Fruit fly (Drosophila melanogaster) whole organism, wandering third instar larva: ENCODE measurements around the gene tal-2A.
A peak's percentile ranks its signal among the peaks of the same experiment; 100 is the strongest.

Experiments
- Abd-B ChIP-seq: fragments of >200 bp; optimal IDR thresholded peaks from 2 replicates; lab custom pipeline; 2017; ENCODE audit warnings: missing biosample characterization, missing genetic modification characterization
- Dfd ChIP-seq: fragments of >200 bp; optimal IDR thresholded peaks from 2 replicates; lab custom pipeline; 2017; ENCODE audit warnings: missing biosample characterization, missing genetic modification characterization
- Dif ChIP-seq: fragments of 200-275, 200-300 bp; sonication (Bioruptor generic); optimal IDR thresholded peaks from 2 replicates; lab custom pipeline; 2018; ENCODE audit warnings: missing biosample characterization, missing genetic modification characterization; ENCODE audit not compliant: partially characterized antibody
- GATAd ChIP-seq: sonication (Bioruptor generic); optimal IDR thresholded peaks from 2 replicates; lab custom pipeline; 2016; ENCODE audit warnings: missing biosample characterization, missing genetic modification characterization
- HLH106 ChIP-seq: fragments of 200-800 bp; optimal IDR thresholded peaks from 3 replicates; lab custom pipeline; 2019; ENCODE audit warnings: missing biosample characterization, mild to moderate bottlenecking, missing genetic modification characterization, moderate library complexity
- Hnf4 ChIP-seq: fragments of 200-800 bp; sonication (Bioruptor generic); optimal IDR thresholded peaks from 2 replicates; lab custom pipeline; 2016; ENCODE audit warnings: missing biosample characterization, mild to moderate bottlenecking, missing genetic modification characterization
- Hr78 ChIP-seq: fragments of >200 bp; optimal IDR thresholded peaks from 2 replicates; lab custom pipeline; 2017; ENCODE audit warnings: missing biosample characterization, missing genetic modification characterization
- Hr83 ChIP-seq: fragments of 200-300 bp; sonication (Bioruptor generic); optimal IDR thresholded peaks from 2 replicates; lab custom pipeline; 2016; ENCODE audit warnings: missing biosample characterization, mild to moderate bottlenecking, missing genetic modification characterization, moderate library complexity; ENCODE audit not compliant: poor library complexity, severe bottlenecking
- Mio ChIP-seq: sonication (Bioruptor generic); optimal IDR thresholded peaks from 2 replicates; lab custom pipeline; 2016; ENCODE audit warnings: missing biosample characterization, missing genetic modification characterization
- Myc ChIP-seq: fragments of >200 bp; optimal IDR thresholded peaks from 2 replicates; lab custom pipeline; 2017
- N ChIP-seq: fragments of >200 bp; optimal IDR thresholded peaks from 2 replicates; lab custom pipeline; 2018; ENCODE audit warnings: missing biosample characterization, missing external identifiers, missing genetic modification characterization
- OdsH ChIP-seq: fragments of 200-800 bp; sonication (Bioruptor generic); optimal IDR thresholded peaks from 2 replicates; lab custom pipeline; 2016; ENCODE audit warnings: missing biosample characterization, mild to moderate bottlenecking, missing genetic modification characterization
- Rel ChIP-seq, 2 experiments: fragments of 200-800 bp; sonication (Bioruptor generic) in 1 of 2; optimal IDR thresholded peaks; 2 replicates in 1 of 2; 3 replicates in 1 of 2; lab custom pipeline; 2016 to 2019; ENCODE audit warnings: mild to moderate bottlenecking in 2 of 2, missing biosample characterization in 2 of 2, missing genetic modification characterization in 2 of 2, moderate library complexity in 1 of 2
- Sp1 ChIP-seq: fragments of 200-800 bp; sonication (Bioruptor generic); optimal IDR thresholded peaks from 3 replicates; lab custom pipeline; 2019; ENCODE audit warnings: missing biosample characterization, mild to moderate bottlenecking, missing genetic modification characterization, moderate library complexity
- Vsx2 ChIP-seq: fragments of 200-300, 225-300 bp; sonication (Bioruptor generic); optimal IDR thresholded peaks from 2 replicates; lab custom pipeline; 2018; ENCODE audit warnings: missing biosample characterization, missing genetic modification characterization; ENCODE audit not compliant: partially characterized antibody
- brk ChIP-seq: fragments of 200-800 bp; sonication (Bioruptor generic); optimal IDR thresholded peaks from 2 replicates; lab custom pipeline; 2016; ENCODE audit warnings: missing biosample characterization, mild to moderate bottlenecking, missing genetic modification characterization
- dl ChIP-seq, 2 experiments: fragments of 175-275, 200-275 bp in 1 of 2; fragments of 200-275 bp in 1 of 2; sonication (Bioruptor generic); optimal IDR thresholded peaks; lab custom pipeline; 2018; ENCODE audit warnings: mild to moderate bottlenecking in 2 of 2, missing biosample characterization in 2 of 2, missing genetic modification characterization in 2 of 2, moderate library complexity in 2 of 2; ENCODE audit not compliant: partially characterized antibody in 2 of 2, insufficient read depth in 1 of 2
- dmrt93B ChIP-seq: fragments of 200-800 bp; sonication (Bioruptor generic); optimal IDR thresholded peaks from 2 replicates; lab custom pipeline; 2018; ENCODE audit warnings: missing biosample characterization, mild to moderate bottlenecking, missing genetic modification characterization
- dsf ChIP-seq: sonication (Bioruptor generic); optimal IDR thresholded peaks from 2 replicates; lab custom pipeline; 2016; ENCODE audit warnings: missing biosample characterization, missing genetic modification characterization, borderline replicate concordance
- ey ChIP-seq: fragments of 200-800 bp; sonication (Bioruptor generic); optimal IDR thresholded peaks from 2 replicates; lab custom pipeline; 2016; ENCODE audit warnings: missing biosample characterization, missing genetic modification characterization
- fru ChIP-seq: fragments of 200-800 bp; sonication (Bioruptor generic); optimal IDR thresholded peaks from 3 replicates; lab custom pipeline; 2016; ENCODE audit warnings: missing biosample characterization, mild to moderate bottlenecking, missing genetic modification characterization
- pan ChIP-seq: fragments of >200 bp; optimal IDR thresholded peaks from 2 replicates; lab custom pipeline; 2017
- psq ChIP-seq: fragments of 200-800 bp; sonication (Bioruptor generic); optimal IDR thresholded peaks from 3 replicates; lab custom pipeline; 2017; ENCODE audit warnings: missing biosample characterization, mild to moderate bottlenecking, missing genetic modification characterization, moderate library complexity
- rgr ChIP-seq: fragments of 200-800 bp; sonication (Bioruptor generic); optimal IDR thresholded peaks from 3 replicates; lab custom pipeline; 2016; ENCODE audit warnings: missing biosample characterization, mild to moderate bottlenecking, missing genetic modification characterization
- sage ChIP-seq: fragments of 200-800 bp; sonication (Bioruptor generic); optimal IDR thresholded peaks from 2 replicates; lab custom pipeline; 2016; ENCODE audit warnings: missing biosample characterization, mild to moderate bottlenecking, missing genetic modification characterization
- sv ChIP-seq: fragments of 200-800 bp; sonication (Bioruptor generic); optimal IDR thresholded peaks from 3 replicates; lab custom pipeline; 2016; ENCODE audit warnings: missing biosample characterization, missing genetic modification characterization
- usp ChIP-seq: fragments of >200 bp; optimal IDR thresholded peaks from 2 replicates; lab custom pipeline; 2017; ENCODE audit warnings: missing biosample characterization, missing genetic modification characterization

The tal-2A gene

dm6 chr3R:13816375-13816711 is 3.4 kb downstream of the tal-2A start:
- TF ChIP-seq Rel (GFP tag; optimal IDR thresholded peaks at IDR 0.05; lab: Kevin White, UChicago) (no peak), Rel (tag; optimal IDR thresholded peaks at IDR 0.05; lab: Kevin White, UChicago) (peak; percentile 20), Hr78 (GFP tag; lab: Kevin White, UChicago) (no peak)

dm6 chr3R:13817480-13818305 is 4.8 kb downstream of the tal-2A start:
- no peak for TF ChIP-seq dl (GFP tag; optimal IDR thresholded peaks at IDR 0.05; lab: Kevin White, UChicago; ENCODE audit: insufficient read depth in 1 of 2, partially characterized antibody in 2 of 2)
- TF ChIP-seq GATAd (GFP tag; lab: Kevin White, UChicago): no peak
- TF ChIP-seq Dif: no peak
- TF ChIP-seq Abd-B (GFP tag; lab: Kevin White, UChicago): no peak
- peak; percentile 40 for TF ChIP-seq sv (GFP tag; lab: Kevin White, UChicago)
- TF ChIP-seq dsf (GFP tag; lab: Kevin White, UChicago): no peak
- no peak for TF ChIP-seq N (GFP tag; lab: Kevin White, UChicago)

- TF ChIP-seq Hr83 (GFP tag; lab: Kevin White, UChicago) (peak; percentile 16), fru (GFP tag; lab: Kevin White, UChicago) (no peak)
Observed at dm6 chr3R:13819037-13819436, 6.1 kb downstream of the tal-2A start.

dm6 chr3R:13820483-13820882 is 7.6 kb downstream of the tal-2A start:
- TF ChIP-seq Dfd (GFP tag; lab: Kevin White, UChicago): peak; percentile 67
- TF ChIP-seq ey: no peak
- TF ChIP-seq, all 38 proteins: peak for 1

- no peak for TF ChIP-seq N (GFP tag; lab: Kevin White, UChicago)
- TF ChIP-seq Vsx2 (GFP tag; lab: Kevin White, UChicago): no peak
Observed at dm6 chr3R:13822602-13823220, 9.8 kb downstream of the tal-2A start.

dm6 chr3R:13827953-13828922 is 15.3 kb downstream of the tal-2A start, which contains the start of gene Mst87F:
TSS of gene Mst87F (minus strand) at chr3R:13828008.
- TF ChIP-seq Mio (GFP tag; lab: Kevin White, UChicago) (no peak), Hr83 (GFP tag; lab: Kevin White, UChicago) (no peak), Rel (GFP tag; optimal IDR thresholded peaks at IDR 0.05; lab: Kevin White, UChicago) (no peak), Rel (tag; optimal IDR thresholded peaks at IDR 0.05; lab: Kevin White, UChicago) (peak; percentile 29)

dm6 chr3R:13831042-13831441 is 18.1 kb downstream of the tal-2A start:
- TF ChIP-seq Sp1 (no peak), rgr (no peak), dl (GFP tag; optimal IDR thresholded peaks at IDR 0.05; lab: Kevin White, UChicago; ENCODE audit: insufficient read depth in 1 of 2, partially characterized antibody in 2 of 2) (no peak), brk (GFP tag; lab: Kevin White, UChicago) (no peak), Mio (GFP tag; lab: Kevin White, UChicago) (no peak), sv (GFP tag; lab: Kevin White, UChicago) (no peak), OdsH (GFP tag; lab: Kevin White, UChicago) (no peak), Vsx2 (GFP tag; lab: Kevin White, UChicago) (no peak), Abd-B (GFP tag; lab: Kevin White, UChicago) (no peak), usp (no peak), Hr78 (GFP tag; lab: Kevin White, UChicago) (no peak), sage (no peak), dmrt93B (GFP tag; lab: Kevin White, UChicago) (no peak), HLH106 (tag; lab: Kevin White, UChicago) (no peak), Dif (no peak), Myc (no peak), pan (lab: Kevin White, UChicago) (no peak), Hnf4 (GFP tag; lab: Kevin White, UChicago) (no peak), psq (GFP tag; lab: Kevin White, UChicago) (no peak)
